Fruit fly (Drosophila melanogaster): ENCODE data around the gene lic.

- TF ChIP-seq bcd (GFP tag; optimal IDR thresholded peaks at IDR 0.05) (no peak), lab (GFP tag; optimal IDR thresholded peaks at IDR 0.05) (no peak), vnd (GFP tag; IDR thresholded peaks at IDR 0.05; ENCODE audit: partially characterized antibody) (no peak), Tbp (GFP tag; optimal IDR thresholded peaks at IDR 0.05) (no peak)
Observed at dm6 chrX:13116438-13117243, 25.7 kb downstream of the lic start.

All from whole organism, embryonic.